Fruit fly (Drosophila melanogaster) whole organism, embryonic: ENCODE results near the gene sima.

Experiments used
- CG10543 ChIP-seq: fragments of 200-800 bp; sonication (Bioruptor generic); optimal IDR thresholded peaks from 3 replicates; lab custom pipeline; 2017; ENCODE audit warnings: missing biosample characterization, mild to moderate bottlenecking, missing genetic modification characterization, moderate library complexity
- CG1233 ChIP-seq: fragments of 200-800 bp; sonication (Bioruptor generic); optimal IDR thresholded peaks from 4 replicates; lab custom pipeline; 2018; ENCODE audit warnings: missing biosample characterization, mild to moderate bottlenecking, missing genetic modification characterization
- CG12391 ChIP-seq: fragments of 200-800 bp; sonication (Bioruptor generic); optimal IDR thresholded peaks from 3 replicates; lab custom pipeline; 2018; ENCODE audit warnings: missing biosample characterization, mild to moderate bottlenecking, missing genetic modification characterization, moderate library complexity
- CG13775 ChIP-seq: fragments of 200-800 bp; sonication (Bioruptor generic); optimal IDR thresholded peaks from 3 replicates; lab custom pipeline; 2017; ENCODE audit warnings: missing biosample characterization, mild to moderate bottlenecking, missing genetic modification characterization
- CG14860 ChIP-seq: fragments of 200-800 bp; sonication (Bioruptor generic); IDR thresholded peaks from 3 replicates; pipeline ENCODE4 v1.3.6; 2022; ENCODE audit warnings: missing biosample characterization, missing genetic modification characterization; ENCODE audit not compliant: partially characterized antibody
- CG15073 ChIP-seq: fragments of 200-800 bp; sonication (Bioruptor generic); optimal IDR thresholded peaks from 2 replicates; lab custom pipeline; 2016; ENCODE audit warnings: missing biosample characterization, missing genetic modification characterization
- CG1647 ChIP-seq: fragments of 200-800 bp; sonication (Bioruptor generic); optimal IDR thresholded peaks from 3 replicates; lab custom pipeline; 2016; ENCODE audit warnings: missing biosample characterization, missing genetic modification characterization
- CG17568 ChIP-seq: fragments of 200-800 bp; sonication (Bioruptor generic); optimal IDR thresholded peaks from 2 replicates; lab custom pipeline; 2018; ENCODE audit warnings: missing biosample characterization, mild to moderate bottlenecking, missing genetic modification characterization, moderate library complexity
- CG17612 ChIP-seq: fragments of 200-800 bp; sonication (Bioruptor generic); IDR thresholded peaks from 2 replicates; pipeline ENCODE4 v1.3.6; 2022; ENCODE audit warnings: missing biosample characterization, missing genetic modification characterization
- CG18619 ChIP-seq: fragments of 200-800 bp; sonication (Bioruptor generic); optimal IDR thresholded peaks from 3 replicates; lab custom pipeline; 2017; ENCODE audit warnings: missing biosample characterization, mild to moderate bottlenecking, missing genetic modification characterization
- CG2129 ChIP-seq: fragments of 200-800 bp; sonication (Bioruptor generic); IDR thresholded peaks from 2 replicates; pipeline ENCODE4 v1.3.6; 2022; ENCODE audit warnings: missing biosample characterization, missing genetic modification characterization; ENCODE audit not compliant: partially characterized antibody
- CG2202 ChIP-seq: fragments of 200-800 bp; sonication (Bioruptor generic); optimal IDR thresholded peaks from 2 replicates; lab custom pipeline; 2018; ENCODE audit warnings: missing biosample characterization, mild to moderate bottlenecking, missing genetic modification characterization
- CG34376 ChIP-seq: fragments of 200-800 bp; sonication (Bioruptor generic); optimal IDR thresholded peaks from 2 replicates; lab custom pipeline; 2018; ENCODE audit warnings: missing biosample characterization, mild to moderate bottlenecking, missing genetic modification characterization
- CG4854 ChIP-seq: fragments of 200-800 bp; sonication (Bioruptor generic); optimal IDR thresholded peaks from 2 replicates; lab custom pipeline; 2016; ENCODE audit warnings: missing biosample characterization, missing genetic modification characterization, inconsistent platforms
- CG8089 ChIP-seq: fragments of 200-800 bp; sonication (Bioruptor generic); optimal IDR thresholded peaks from 3 replicates; lab custom pipeline; 2016; ENCODE audit warnings: missing biosample characterization, missing genetic modification characterization
- CG9215 ChIP-seq: fragments of 200-800 bp; sonication (Bioruptor generic); IDR thresholded peaks from 2 replicates; pipeline ENCODE4 v1.3.6; 2022; ENCODE audit warnings: missing biosample characterization, missing genetic modification characterization
- CG9727 ChIP-seq: fragments of 200-800 bp; sonication (Bioruptor generic); optimal IDR thresholded peaks from 3 replicates; lab custom pipeline; 2017; ENCODE audit warnings: missing biosample characterization, mild to moderate bottlenecking, missing genetic modification characterization
- CHES-1-like ChIP-seq: fragments of 200-800 bp; sonication (Bioruptor generic); optimal IDR thresholded peaks from 2 replicates; lab custom pipeline; 2016; ENCODE audit warnings: missing biosample characterization, missing genetic modification characterization
- Chrac-16 ChIP-seq: fragments of 200-800 bp; sonication (Bioruptor generic); optimal IDR thresholded peaks from 3 replicates; lab custom pipeline; 2016; ENCODE audit warnings: missing biosample characterization, missing genetic modification characterization
- Doc3 ChIP-seq: fragments of 200-800 bp; sonication (Bioruptor generic); IDR thresholded peaks from 3 replicates; pipeline ENCODE4 v1.3.6; 2022; ENCODE audit warnings: missing biosample characterization, missing genetic modification characterization; ENCODE audit not compliant: partially characterized antibody
- Dp ChIP-seq: fragments of 200-800 bp; sonication (Bioruptor generic); optimal IDR thresholded peaks from 2 replicates; lab custom pipeline; 2018; ENCODE audit warnings: missing biosample characterization, mild to moderate bottlenecking, missing genetic modification characterization, moderate library complexity
- Eip74EF ChIP-seq, 2 experiments: fragments of 200-800 bp in 1 of 2; fragments of >200 bp in 1 of 2; sonication (Bioruptor generic) in 1 of 2; optimal IDR thresholded peaks; 2 replicates each; lab custom pipeline; 2017 to 2019; ENCODE audit warnings: missing biosample characterization in 2 of 2, missing genetic modification characterization in 2 of 2, mild to moderate bottlenecking in 1 of 2, moderate library complexity in 1 of 2
- Ets65A ChIP-seq: fragments of 200-800 bp; sonication (Bioruptor generic); peaks from one replicate; lab custom pipeline; 2016; ENCODE audit warnings: missing biosample characterization, missing genetic modification characterization
- Ets97D ChIP-seq: fragments of 200-800 bp; sonication (Bioruptor generic); optimal IDR thresholded peaks from 3 replicates; lab custom pipeline; 2016; ENCODE audit warnings: missing biosample characterization, missing genetic modification characterization
- Fer1 ChIP-seq: fragments of 200-800 bp; sonication (Bioruptor generic); optimal IDR thresholded peaks from 2 replicates; lab custom pipeline; 2017; ENCODE audit warnings: missing biosample characterization, mild to moderate bottlenecking, missing genetic modification characterization
- Hr51 ChIP-seq, 2 experiments: fragments of 200-800 bp; sonication (Bioruptor generic); optimal IDR thresholded peaks; 2 replicates in 1 of 2; 3 replicates in 1 of 2; lab custom pipeline; 2016 to 2018; ENCODE audit warnings: missing biosample characterization in 2 of 2, missing genetic modification characterization in 2 of 2, mild to moderate bottlenecking in 1 of 2, moderate library complexity in 1 of 2
- Jarid2 ChIP-seq: fragments of 200-800 bp; sonication (Bioruptor generic); optimal IDR thresholded peaks from 3 replicates; lab custom pipeline; 2017; ENCODE audit warnings: mild to moderate bottlenecking, missing biosample characterization, missing genetic modification reagents, missing genetic modification characterization
- Lhr ChIP-seq: fragments of 200-800 bp; sonication (Bioruptor generic); optimal IDR thresholded peaks from 3 replicates; lab custom pipeline; 2017; ENCODE audit warnings: mild to moderate bottlenecking, missing biosample characterization, missing genetic modification reagents, missing genetic modification characterization
- Mrtf ChIP-seq: fragments of 200-800 bp; sonication (Bioruptor generic); IDR thresholded peaks from 3 replicates; pipeline ENCODE4 v1.3.6; 2022; ENCODE audit warnings: missing biosample characterization, missing genetic modification characterization
- Oaz ChIP-seq: fragments of 200-800 bp; sonication (Bioruptor generic); IDR thresholded peaks from 2 replicates; pipeline ENCODE4 v1.3.6; 2022; ENCODE audit warnings: missing biosample characterization, missing genetic modification characterization
- Optix ChIP-seq: fragments of 200-800 bp; sonication (Bioruptor generic); IDR thresholded peaks from 3 replicates; pipeline ENCODE4 v1.3.6; 2022; ENCODE audit warnings: missing biosample characterization, missing genetic modification characterization
- Ravus ChIP-seq: fragments of 200-800 bp; sonication (Bioruptor generic); IDR thresholded peaks from 2 replicates; pipeline ENCODE4 v1.3.6; 2022; ENCODE audit warnings: missing biosample characterization, missing genetic modification characterization
- Vsx1 ChIP-seq: fragments of 200-800 bp; sonication (Bioruptor generic); optimal IDR thresholded peaks from 2 replicates; lab custom pipeline; 2017; ENCODE audit warnings: missing biosample characterization, mild to moderate bottlenecking, missing genetic modification characterization, missing genetic modification reagents
- Xrp1 ChIP-seq: fragments of 200-800 bp; sonication (Bioruptor generic); IDR thresholded peaks from 2 replicates; pipeline ENCODE4 v1.3.6; 2022; ENCODE audit warnings: missing biosample characterization, missing genetic modification characterization
- YL-1 ChIP-seq: fragments of 200-800 bp; sonication (Bioruptor generic); optimal IDR thresholded peaks from 3 replicates; lab custom pipeline; 2017; ENCODE audit warnings: missing biosample characterization, mild to moderate bottlenecking, missing genetic modification characterization
- abd-A ChIP-seq: fragments of 200-800 bp; sonication (Bioruptor generic); optimal IDR thresholded peaks from 3 replicates; lab custom pipeline; 2019; ENCODE audit warnings: missing biosample characterization, mild to moderate bottlenecking, missing genetic modification characterization, moderate library complexity
- btn ChIP-seq: fragments of 200-800 bp; sonication (Bioruptor generic); optimal IDR thresholded peaks from 2 replicates; lab custom pipeline; 2016; ENCODE audit warnings: missing biosample characterization, missing genetic modification characterization
- cad ChIP-seq: fragments of >200 bp; optimal IDR thresholded peaks from 2 replicates; lab custom pipeline; 2017; ENCODE audit warnings: missing biosample characterization, missing genetic modification characterization
- crp ChIP-seq, 2 experiments: fragments of 200-800 bp; sonication (Bioruptor generic); optimal IDR thresholded peaks; 2 replicates in 1 of 2; 3 replicates in 1 of 2; lab custom pipeline; 2017; ENCODE audit warnings: missing biosample characterization in 2 of 2, missing genetic modification characterization in 2 of 2, mild to moderate bottlenecking in 1 of 2, moderate library complexity in 1 of 2
- fd64A ChIP-seq: fragments of 200-800 bp; sonication (Bioruptor generic); optimal IDR thresholded peaks from 3 replicates; lab custom pipeline; 2018; ENCODE audit warnings: missing biosample characterization, mild to moderate bottlenecking, missing genetic modification characterization
- fru ChIP-seq: fragments of >200 bp; optimal IDR thresholded peaks from 2 replicates; lab custom pipeline; 2017
- ftz-f1 ChIP-seq: fragments of 200-800 bp; sonication (Bioruptor generic); optimal IDR thresholded peaks from 2 replicates; lab custom pipeline; 2016; ENCODE audit warnings: missing biosample characterization, missing genetic modification characterization
- h ChIP-seq: fragments of >200 bp; optimal IDR thresholded peaks from 2 replicates; lab custom pipeline; 2017
- hth ChIP-seq: fragments of >200 bp; optimal IDR thresholded peaks from 2 replicates; lab custom pipeline; 2017; ENCODE audit warnings: inconsistent platforms
- insv ChIP-seq, 2 experiments: fragments of 200-800 bp; sonication (Bioruptor generic); optimal IDR thresholded peaks; 3 replicates each; lab custom pipeline; 2016 to 2018; ENCODE audit warnings: missing biosample characterization in 2 of 2, missing genetic modification characterization in 2 of 2
- lab ChIP-seq: fragments of 200-800 bp; sonication (Bioruptor generic); optimal IDR thresholded peaks from 3 replicates; lab custom pipeline; 2017; ENCODE audit warnings: missing biosample characterization, missing genetic modification characterization, mild to moderate bottlenecking, moderate library complexity, missing genetic modification reagents
- nmo ChIP-seq: fragments of 200-800 bp; sonication (Bioruptor generic); optimal IDR thresholded peaks from 2 replicates; lab custom pipeline; 2018; ENCODE audit warnings: missing biosample characterization, mild to moderate bottlenecking, missing genetic modification characterization, moderate library complexity
- salm ChIP-seq: fragments of 200-800 bp; sonication (Bioruptor generic); optimal IDR thresholded peaks from 2 replicates; lab custom pipeline; 2018; ENCODE audit warnings: missing biosample characterization, mild to moderate bottlenecking, missing genetic modification characterization
- shn ChIP-seq: fragments of 200-800 bp; sonication (Bioruptor generic); optimal IDR thresholded peaks from 3 replicates; lab custom pipeline; 2016; ENCODE audit warnings: missing biosample characterization, missing genetic modification characterization
- sna ChIP-seq: fragments of 200-800 bp; sonication (Bioruptor generic); IDR thresholded peaks from 2 replicates; pipeline ENCODE4 v1.3.6; 2022; ENCODE audit warnings: missing biosample characterization, missing genetic modification characterization; ENCODE audit not compliant: partially characterized antibody

sima gene

DNA sequence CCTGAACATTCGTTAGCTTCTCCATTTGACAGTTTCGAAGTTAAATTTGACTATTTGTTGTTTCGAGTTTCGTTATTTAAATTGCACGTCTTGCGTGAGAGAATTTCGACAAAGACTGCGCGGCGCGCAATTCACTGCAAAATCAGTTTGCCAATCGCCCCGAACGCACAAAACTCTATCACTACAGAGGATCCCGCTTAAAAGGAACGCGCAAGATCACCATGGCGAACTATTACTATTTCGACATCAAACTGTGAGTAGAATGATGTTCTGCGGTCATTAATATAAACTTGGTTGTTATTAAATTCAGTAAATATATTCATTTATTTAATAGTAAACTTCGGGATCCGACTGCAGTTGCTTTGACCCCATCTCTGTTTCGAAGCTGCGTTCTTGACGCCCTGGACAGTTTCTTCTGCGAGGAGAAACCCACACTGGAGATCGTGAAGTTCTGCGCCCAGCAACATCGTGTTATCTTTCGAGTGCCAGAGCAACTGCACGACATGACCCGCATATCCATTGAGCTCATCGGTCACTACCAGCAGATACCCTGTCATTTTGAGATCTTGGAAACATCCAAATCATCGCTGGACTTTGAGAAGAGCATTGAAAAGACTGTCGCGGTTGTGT lies 2.1 kb upstream of the sima start, which contains the start of the genes Rpp14b and spn-A (continued):
- TF ChIP-seq CG9727 (GFP tag; lab: Kevin White, UChicago) (no peak), YL-1 (GFP tag; lab: Kevin White, UChicago) (peak; percentile 43), btn (GFP tag; lab: Kevin White, UChicago) (no peak), Eip74EF (GFP tag; optimal IDR thresholded peaks at IDR 0.05; lab: Kevin White, UChicago) (no peak), salm (tag; lab: Kevin White, UChicago) (no peak), ftz-f1 (GFP tag; lab: Kevin White, UChicago) (no peak), Ets97D (GFP tag; lab: Kevin White, UChicago) (no peak), shn (GFP tag; lab: Kevin White, UChicago) (no peak), CG17612 (GFP tag; lab: Robert Waterston, UW) (no peak), CG34376 (GFP tag; lab: Kevin White, UChicago) (no peak), crp (GFP tag; optimal IDR thresholded peaks at IDR 0.05; lab: Kevin White, UChicago) (no peak), CG15073 (no peak), Optix (GFP tag; lab: Robert Waterston, UW) (no peak), CG1233 (GFP tag; lab: Kevin White, UChicago) (no peak), fru (no peak), CHES-1-like (GFP tag; lab: Kevin White, UChicago) (no peak), cad (no peak), Jarid2 (GFP tag; lab: Kevin White, UChicago) (no peak), CG10543 (GFP tag; lab: Kevin White, UChicago) (no peak), CG8089 (GFP tag; lab: Kevin White, UChicago) (no peak), CG4854 (GFP tag; lab: Kevin White, UChicago) (no peak), Hr51 (GFP tag; optimal IDR thresholded peaks at IDR 0.05; lab: Kevin White, UChicago) (peak in 1 of 2 experiments; percentile 4), hth (lab: Kevin White, UChicago) (no peak), sna (GFP tag; lab: Robert Waterston, UW) (no peak), Oaz (GFP tag; lab: Robert Waterston, UW) (no peak), lab (GFP tag; lab: Kevin White, UChicago) (no peak), Ets65A (peak; percentile 81), CG13775 (GFP tag; lab: Kevin White, UChicago) (peak; percentile 40), Dp (GFP tag; lab: Kevin White, UChicago) (peak; percentile 41), Chrac-16 (GFP tag; lab: Kevin White, UChicago) (peak; percentile 7), CG17568 (GFP tag; lab: Kevin White, UChicago) (no peak), insv (GFP tag; optimal IDR thresholded peaks at IDR 0.05; lab: Kevin White, UChicago) (no peak), fd64A (GFP tag; lab: Kevin White, UChicago) (no peak), CG9215 (GFP tag; lab: Robert Waterston, UW) (no peak), CG2129 (no peak), Fer1 (GFP tag; lab: Kevin White, UChicago) (no peak), CG18619 (GFP tag; lab: Kevin White, UChicago) (no peak), h (lab: Kevin White, UChicago) (no peak), CG1647 (no peak), CG2202 (no peak), Xrp1 (GFP tag; lab: Robert Waterston, UW) (0 out of 2 replicates have a peak, but pooled peaks have one; percentile 36), Mrtf (no peak), abd-A (tag; lab: Kevin White, UChicago) (no peak), nmo (GFP tag; lab: Kevin White, UChicago) (no peak), CG14860 (GFP tag; lab: Robert Waterston, UW) (no peak), Doc3 (0 out of 3 replicates have a peak, but pooled peaks have one; percentile 7), Ravus (GFP tag; lab: Robert Waterston, UW) (no peak), Vsx1 (no peak), Lhr (GFP tag; lab: Kevin White, UChicago) (no peak), CG12391 (no peak)
